Worm (Caenorhabditis elegans) whole organism, early embryonic: ENCODE measurements around the gene elli-1.

Experiments used
- F13C5.2 ChIP-seq: sonication (generic microtip); optimal IDR thresholded peaks from 2 replicates; lab custom pipeline; 2017; ENCODE audit warnings: mild to moderate bottlenecking, missing genetic modification characterization, inconsistent platforms, missing compliant biosample characterization
- ama-1 ChIP-seq: fragments of 150-350 bp; optimal IDR thresholded peaks from 2 replicates; lab custom pipeline; 2014
- ceh-36 ChIP-seq: sonication (generic microtip); optimal IDR thresholded peaks from 2 replicates; lab custom pipeline; 2016; ENCODE audit warnings: missing genetic modification characterization, inconsistent platforms, missing compliant biosample characterization
- flt-1 ChIP-seq: fragments of 200-800 bp; sonication (Bioruptor generic); IDR thresholded peaks from 2 replicates; pipeline ENCODE4 v1.3.6; 2022; ENCODE audit warnings: missing genetic modification characterization, missing compliant biosample characterization
- hmbx-1 ChIP-seq: sonication (generic microtip); optimal IDR thresholded peaks from 2 replicates; lab custom pipeline; 2016; ENCODE audit warnings: mild to moderate bottlenecking, missing genetic modification characterization, missing compliant biosample characterization
- hnd-1 ChIP-seq: sonication (generic microtip); optimal IDR thresholded peaks from 2 replicates; lab custom pipeline; 2016; ENCODE audit warnings: missing genetic modification characterization, missing compliant biosample characterization
- pes-1 ChIP-seq: fragments of 200-800 bp; sonication (Bioruptor generic); IDR thresholded peaks from 2 replicates; pipeline ENCODE4 v1.3.6; 2022; ENCODE audit warnings: missing genetic modification reagents, missing genetic modification characterization, missing compliant biosample characterization
- scrt-1 ChIP-seq: fragments of 200-800 bp; sonication (Bioruptor generic); IDR thresholded peaks from 2 replicates; pipeline ENCODE4 v1.3.6; 2022; ENCODE audit warnings: missing genetic modification characterization, missing compliant biosample characterization
- sea-1 ChIP-seq: fragments of 200-800 bp; sonication (Bioruptor generic); conservative IDR thresholded peaks from 2 replicates; pipeline ENCODE4 v1.3.6; 2022; ENCODE audit warnings: missing genetic modification characterization, missing compliant biosample characterization
- tbx-11 ChIP-seq: fragments of 200-800 bp; sonication (Bioruptor generic); IDR thresholded peaks from 2 replicates; pipeline ENCODE4 v1.3.6; 2022; ENCODE audit warnings: missing genetic modification characterization, missing compliant biosample characterization
- tbx-37 ChIP-seq: fragments of 200-800 bp; sonication (Bioruptor generic); conservative IDR thresholded peaks from 2 replicates; pipeline ENCODE4 v1.3.6; 2022; ENCODE audit warnings: missing genetic modification reagents, missing genetic modification characterization, missing compliant biosample characterization

ce11 chrIV:8790144-8790543 is 35.5 kb upstream of the elli-1 start, which contains the start of gene sru-35:
- TF ChIP-seq tbx-11 (GFP tag; lab: Robert Waterston, UW) (no peak), ama-1 (lab: Kevin White, UChicago) (no peak), pes-1 (GFP tag; lab: Robert Waterston, UW) (no peak), flt-1 (GFP tag; lab: Robert Waterston, UW) (no peak), scrt-1 (GFP tag; lab: Robert Waterston, UW) (no peak), hnd-1 (tag; lab: Kevin White, UChicago) (no peak), sea-1 (GFP tag; lab: Robert Waterston, UW) (no peak), hmbx-1 (tag; lab: Kevin White, UChicago) (no peak), F13C5.2 (tag; lab: Kevin White, UChicago) (no peak), tbx-37 (GFP tag; lab: Robert Waterston, UW) (no peak), ceh-36 (tag; lab: Kevin White, UChicago) (no peak)
